Worm (Caenorhabditis elegans): ENCODE results near the gene C34C12.6.

Gene C34C12.6

ce11 chrIII:3460061-3460460 is 22.3 kb upstream of the C34C12.6 start, which contains the start of gene C34C12.8 (continued):
- TF ChIP-seq lin-15B (tag; optimal IDR thresholded peaks at IDR 0.05) (peak; percentile 84), cey-2 (tag; optimal IDR thresholded peaks at IDR 0.05; ENCODE audit: borderline replicate concordance, insufficient read depth) (no peak), madf-9 (GFP tag; conservative IDR thresholded peaks at IDR 0.05) (peak; percentile 87), daf-19 (GFP tag; conservative IDR thresholded peaks at IDR 0.05) (peak; percentile 72; the same call in 1 of the 2 replicates), fos-1 (tag; optimal IDR thresholded peaks at IDR 0.05) (no peak), R02D3.7 (tag; optimal IDR thresholded peaks at IDR 0.05) (no peak), unc-130 (GFP tag; optimal IDR thresholded peaks at IDR 0.05) (peak; percentile 29), ces-1 (GFP tag; optimal IDR thresholded peaks at IDR 0.05) (no peak), egl-43 (GFP tag; IDR thresholded peaks at IDR 0.05) (peak; percentile 84), rbr-2 (tag; optimal IDR thresholded peaks at IDR 0.05) (peak; percentile 91), nhr-25 (tag; optimal IDR thresholded peaks at IDR 0.05; ENCODE audit: borderline replicate concordance, insufficient read depth) (peak; percentile 75), aly-2 (tag; optimal IDR thresholded peaks at IDR 0.05) (no peak), skn-1 (tag; optimal IDR thresholded peaks at IDR 0.05) (no peak), vab-7 (GFP tag; IDR thresholded peaks at IDR 0.05) (peak; percentile 45; the same call in 1 of the 2 replicates), Y105C5A.15 (GFP tag; IDR thresholded peaks at IDR 0.05) (no peak), dve-1 (tag; optimal IDR thresholded peaks at IDR 0.05; ENCODE audit: insufficient read depth) (peak; percentile 97), ceh-20 (GFP tag; IDR thresholded peaks at IDR 0.05) (peak; percentile 92), nhr-77 (tag; optimal IDR thresholded peaks at IDR 0.05) (peak; percentile 84), nhr-48 (tag; optimal IDR thresholded peaks at IDR 0.05) (peak; percentile 81), lir-3 (tag; optimal IDR thresholded peaks at IDR 0.05) (peak; percentile 65), ZK546.5 (tag; optimal IDR thresholded peaks at IDR 0.05) (peak in 1 of 2 experiments; percentile 42), dmd-8 (GFP tag; IDR thresholded peaks at IDR 0.05) (peak; percentile 35; the same call in 1 of the 2 replicates), nhr-41 (GFP tag; IDR thresholded peaks at IDR 0.05) (no peak), ceh-28 (tag; optimal IDR thresholded peaks at IDR 0.05) (no peak), hmg-1.1 (GFP tag; IDR thresholded peaks at IDR 0.05) (peak; percentile 93), snpc-4 (tag; optimal IDR thresholded peaks at IDR 0.05) (no peak), ceh-82 (tag; optimal IDR thresholded peaks at IDR 0.05) (no peak), nhr-42 (GFP tag; IDR thresholded peaks at IDR 0.05) (peak; percentile 92), daf-8 (GFP tag; IDR thresholded peaks at IDR 0.05) (no peak), mdl-1 (tag; optimal IDR thresholded peaks at IDR 0.05) (no peak), pqm-1 (tag; optimal IDR thresholded peaks at IDR 0.05) (no peak), F10B5.3 (tag; optimal IDR thresholded peaks at IDR 0.05) (peak; percentile 86), nhr-6 (tag; optimal IDR thresholded peaks at IDR 0.05) (peak; percentile 94), nhr-76 (tag; optimal IDR thresholded peaks at IDR 0.05) (peak; percentile 34), arid-1 (GFP tag; conservative IDR thresholded peaks at IDR 0.05) (peak; percentile 88), pha-4 (GFP tag; IDR thresholded peaks at IDR 0.05) (peak; percentile 93), pha-4 (tag; optimal IDR thresholded peaks at IDR 0.05) (peak; percentile 40), nhr-111 (GFP tag; optimal IDR thresholded peaks at IDR 0.05) (no peak), ceh-44 (GFP tag; IDR thresholded peaks at IDR 0.05) (no peak), lin-39 (tag; optimal IDR thresholded peaks at IDR 0.05) (no peak), hlh-30 (tag; optimal IDR thresholded peaks at IDR 0.05; ENCODE audit: insufficient read depth) (peak; percentile 85), mdt-29 (GFP tag; IDR thresholded peaks at IDR 0.05) (peak; percentile 92), madf-5 (GFP tag; IDR thresholded peaks at IDR 0.05) (no peak), mxl-3 (GFP tag; optimal IDR thresholded peaks at IDR 0.05) (no peak), zip-2 (tag; optimal IDR thresholded peaks at IDR 0.05) (peak; percentile 74), daf-16 (GFP tag; optimal IDR thresholded peaks at IDR 0.05) (peak in 1 of 2 experiments; percentile 82), daf-16 (tag; optimal IDR thresholded peaks at IDR 0.05) (peak; percentile 35), nhr-11 (tag; optimal IDR thresholded peaks at IDR 0.05) (peak; percentile 85), dmd-9 (GFP tag; IDR thresholded peaks at IDR 0.05) (peak; percentile 95), hif-1 (tag; optimal IDR thresholded peaks at IDR 0.05) (peak; percentile 28 to 67), mes-2 (tag; optimal IDR thresholded peaks at IDR 0.05; ENCODE audit: poor library complexity, severe bottlenecking) (peak; percentile 95)
